Fruit fly (Drosophila melanogaster) whole organism, embryonic: ENCODE data around the gene Acp36DE.

ENCODE experiments used
- Antp ChIP-seq: fragments of 200-800 bp; sonication (Bioruptor generic); optimal IDR thresholded peaks from 3 replicates; lab custom pipeline; 2016; ENCODE audit warnings: missing biosample characterization, missing genetic modification characterization
- BEAF-32 ChIP-seq: fragments of 200-800 bp; sonication (Bioruptor generic); optimal IDR thresholded peaks from 3 replicates; lab custom pipeline; 2017; ENCODE audit warnings: missing biosample characterization, missing genetic modification characterization, mild to moderate bottlenecking, moderate library complexity, missing genetic modification reagents
- CG10979 ChIP-seq: fragments of 200-800 bp; sonication (Bioruptor generic); optimal IDR thresholded peaks from 2 replicates; lab custom pipeline; 2018; ENCODE audit warnings: missing biosample characterization, mild to moderate bottlenecking, missing genetic modification characterization, moderate library complexity
- CG11247 ChIP-seq: fragments of 200-800 bp; sonication (Bioruptor generic); IDR thresholded peaks from 2 replicates; pipeline ENCODE4 v1.3.6; 2022; ENCODE audit warnings: missing biosample characterization, missing genetic modification characterization
- CG11695 ChIP-seq: fragments of 200-800 bp; sonication (Bioruptor generic); IDR thresholded peaks from 3 replicates; pipeline ENCODE4 v1.3.6; 2022; ENCODE audit warnings: missing biosample characterization, missing genetic modification characterization
- CG13287 ChIP-seq: fragments of 200-800 bp; sonication (Bioruptor generic); IDR thresholded peaks from 2 replicates; pipeline ENCODE4 v1.3.6; 2022; ENCODE audit warnings: missing biosample characterization, missing genetic modification characterization; ENCODE audit not compliant: partially characterized antibody
- CG14860 ChIP-seq: fragments of 200-800 bp; sonication (Bioruptor generic); IDR thresholded peaks from 3 replicates; pipeline ENCODE4 v1.3.6; 2022; ENCODE audit warnings: missing biosample characterization, missing genetic modification characterization; ENCODE audit not compliant: partially characterized antibody
- CG17361 ChIP-seq: fragments of 200-800 bp; sonication (Bioruptor generic); IDR thresholded peaks from 3 replicates; pipeline ENCODE4 v1.3.6; 2022; ENCODE audit warnings: missing biosample characterization, missing genetic modification characterization
- CG18476 ChIP-seq: fragments of 200-800 bp; sonication (Bioruptor generic); optimal IDR thresholded peaks from 2 replicates; lab custom pipeline; 2016; ENCODE audit warnings: missing biosample characterization, mild to moderate bottlenecking, missing genetic modification characterization
- CG18619 ChIP-seq: fragments of 200-800 bp; sonication (Bioruptor generic); optimal IDR thresholded peaks from 3 replicates; lab custom pipeline; 2017; ENCODE audit warnings: missing biosample characterization, mild to moderate bottlenecking, missing genetic modification characterization
- CG2116 ChIP-seq: fragments of 200-800 bp; sonication (Bioruptor generic); optimal IDR thresholded peaks from 3 replicates; lab custom pipeline; 2018; ENCODE audit warnings: missing biosample characterization, mild to moderate bottlenecking, missing genetic modification characterization
- CG2712 ChIP-seq: fragments of 200-800 bp; optimal IDR thresholded peaks from 3 replicates; lab custom pipeline; 2019; ENCODE audit warnings: missing biosample characterization, mild to moderate bottlenecking, missing genetic modification characterization, moderate library complexity
- CG3163 ChIP-seq: fragments of 200-800 bp; sonication (Bioruptor generic); optimal IDR thresholded peaks from 3 replicates; lab custom pipeline; 2016; ENCODE audit warnings: missing biosample characterization, missing genetic modification characterization
- CG3407 ChIP-seq: fragments of 200-800 bp; sonication (Bioruptor generic); optimal IDR thresholded peaks from 2 replicates; lab custom pipeline; 2018; ENCODE audit warnings: missing biosample characterization, mild to moderate bottlenecking, missing genetic modification characterization
- CG3726 ChIP-seq: fragments of 200-800 bp; sonication (Bioruptor generic); IDR thresholded peaks from 3 replicates; pipeline ENCODE4, ENCODE4 v1.3.6; 2022; ENCODE audit warnings: missing biosample characterization, missing genetic modification characterization
- CG3838 ChIP-seq: fragments of 200-800 bp; sonication (Bioruptor generic); optimal IDR thresholded peaks from 3 replicates; lab custom pipeline; 2016; ENCODE audit warnings: missing biosample characterization, missing genetic modification characterization
- CG4282 ChIP-seq: fragments of 200-800 bp; sonication (Bioruptor generic); optimal IDR thresholded peaks from 2 replicates; lab custom pipeline; 2016; ENCODE audit warnings: missing biosample characterization, missing genetic modification characterization
- CG4424 ChIP-seq: fragments of 200-800 bp; sonication (Bioruptor generic); optimal IDR thresholded peaks from 3 replicates; lab custom pipeline; 2016; ENCODE audit warnings: missing biosample characterization, missing genetic modification characterization
- CG6683 ChIP-seq: fragments of 200-800 bp; sonication (Bioruptor generic); optimal IDR thresholded peaks from 2 replicates; lab custom pipeline; 2017; ENCODE audit warnings: missing biosample characterization, mild to moderate bottlenecking, missing genetic modification characterization, missing genetic modification reagents
- CG8765 ChIP-seq: fragments of 200-800 bp; sonication (Bioruptor generic); IDR thresholded peaks from 2 replicates; pipeline ENCODE4 v1.3.6; 2022; ENCODE audit warnings: missing biosample characterization, missing genetic modification characterization
- CG9727 ChIP-seq: fragments of 200-800 bp; sonication (Bioruptor generic); optimal IDR thresholded peaks from 3 replicates; lab custom pipeline; 2017; ENCODE audit warnings: missing biosample characterization, mild to moderate bottlenecking, missing genetic modification characterization
- CTCF ChIP-seq: fragments of 200-800 bp; sonication (Bioruptor generic); optimal IDR thresholded peaks from 2 replicates; lab custom pipeline; 2017; ENCODE audit warnings: missing biosample characterization, mild to moderate bottlenecking, missing genetic modification characterization, moderate library complexity
- D19A ChIP-seq: fragments of 200-800 bp; optimal IDR thresholded peaks from 3 replicates; lab custom pipeline; 2019; ENCODE audit warnings: missing biosample characterization, mild to moderate bottlenecking, missing genetic modification characterization, moderate library complexity
- Dref ChIP-seq: fragments of 200-800 bp; sonication (Bioruptor generic); IDR thresholded peaks from 2 replicates; pipeline ENCODE4 v1.3.6; 2022; ENCODE audit warnings: missing biosample characterization, missing genetic modification characterization
- Ets65A ChIP-seq: fragments of 200-800 bp; sonication (Bioruptor generic); peaks from one replicate; lab custom pipeline; 2016; ENCODE audit warnings: missing biosample characterization, missing genetic modification characterization
- Fer3 ChIP-seq: fragments of 200-800 bp; sonication (Bioruptor generic); optimal IDR thresholded peaks from 2 replicates; lab custom pipeline; 2018; ENCODE audit warnings: missing biosample characterization, mild to moderate bottlenecking, missing genetic modification characterization, moderate library complexity
- MESR4 ChIP-seq: fragments of 200-800 bp; sonication (Bioruptor generic); optimal IDR thresholded peaks from 2 replicates; lab custom pipeline; 2018; ENCODE audit warnings: missing biosample characterization, mild to moderate bottlenecking, missing genetic modification characterization, moderate library complexity
- Max ChIP-seq: fragments of 200-800 bp; sonication (Bioruptor generic); optimal IDR thresholded peaks from 2 replicates; lab custom pipeline; 2016; ENCODE audit warnings: missing biosample characterization, mild to moderate bottlenecking, missing genetic modification characterization
- Sox102F ChIP-seq: fragments of 200-800 bp; sonication (Bioruptor generic); optimal IDR thresholded peaks from 2 replicates; lab custom pipeline; 2018; ENCODE audit warnings: missing biosample characterization, mild to moderate bottlenecking, missing genetic modification characterization, moderate library complexity
- Spps ChIP-seq: fragments of 200-800 bp; sonication (Bioruptor generic); optimal IDR thresholded peaks from 2 replicates; lab custom pipeline; 2018; ENCODE audit warnings: missing biosample characterization, mild to moderate bottlenecking, missing genetic modification characterization
- Stat92E ChIP-seq, 3 experiments: fragments of >200 bp in 2 of 3; fragments of 200-800 bp in 1 of 3; sonication (Bioruptor generic) in 1 of 3; optimal IDR thresholded peaks; 2 replicates each; lab custom pipeline; 2017 to 2019; ENCODE audit warnings: missing biosample characterization in 3 of 3, missing genetic modification characterization in 3 of 3, mild to moderate bottlenecking in 1 of 3, moderate library complexity in 1 of 3
- Usf ChIP-seq: fragments of 200-800 bp; sonication (Bioruptor generic); optimal IDR thresholded peaks from 2 replicates; lab custom pipeline; 2017; ENCODE audit warnings: missing genotype, missing biosample characterization, missing genetic modification characterization
- Xrp1 ChIP-seq: fragments of 200-800 bp; sonication (Bioruptor generic); IDR thresholded peaks from 2 replicates; pipeline ENCODE4 v1.3.6; 2022; ENCODE audit warnings: missing biosample characterization, missing genetic modification characterization
- bab2 ChIP-seq: fragments of 200-800 bp; sonication (Bioruptor generic); optimal IDR thresholded peaks from 2 replicates; lab custom pipeline; 2016; ENCODE audit warnings: missing biosample characterization, missing genetic modification characterization
- br ChIP-seq: fragments of >200 bp; optimal IDR thresholded peaks from 2 replicates; lab custom pipeline; 2017
- bsh ChIP-seq, 2 experiments: fragments of 200-800 bp; sonication (Bioruptor generic); optimal IDR thresholded peaks; 2 replicates each; lab custom pipeline; 2017 to 2018; ENCODE audit warnings: mild to moderate bottlenecking in 2 of 2, missing biosample characterization in 2 of 2, missing genetic modification characterization in 2 of 2, moderate library complexity in 1 of 2
- chif ChIP-seq, 2 experiments: fragments of 200-800 bp; sonication (Bioruptor generic); optimal IDR thresholded peaks; 3 replicates each; lab custom pipeline; 2016; ENCODE audit warnings: missing biosample characterization in 2 of 2, missing genetic modification characterization in 2 of 2
- crol ChIP-seq: fragments of 200-800 bp; sonication (Bioruptor generic); IDR thresholded peaks from 2 replicates; pipeline ENCODE4 v1.3.6; 2022; ENCODE audit warnings: missing biosample characterization, missing genetic modification characterization
- crp ChIP-seq, 2 experiments: fragments of 200-800 bp; sonication (Bioruptor generic); optimal IDR thresholded peaks; 2 replicates in 1 of 2; 3 replicates in 1 of 2; lab custom pipeline; 2017; ENCODE audit warnings: missing biosample characterization in 2 of 2, missing genetic modification characterization in 2 of 2, mild to moderate bottlenecking in 1 of 2, moderate library complexity in 1 of 2
- dati ChIP-seq: fragments of 200-800 bp; sonication (Bioruptor generic); IDR thresholded peaks from 2 replicates; pipeline ENCODE4 v1.3.6; 2022; ENCODE audit warnings: missing biosample characterization, missing genetic modification characterization
- fd102C ChIP-seq: fragments of 200-800 bp; sonication (Bioruptor generic); optimal IDR thresholded peaks from 2 replicates; lab custom pipeline; 2018; ENCODE audit warnings: missing biosample characterization, mild to moderate bottlenecking, missing genetic modification characterization, moderate library complexity
- gcm ChIP-seq: fragments of 200-800 bp; sonication (Bioruptor generic); optimal IDR thresholded peaks from 2 replicates; lab custom pipeline; 2019; ENCODE audit warnings: missing biosample characterization, mild to moderate bottlenecking, missing genetic modification characterization, moderate library complexity
- gsb-n ChIP-seq: fragments of 200-800 bp; sonication (Bioruptor generic); optimal IDR thresholded peaks from 3 replicates; lab custom pipeline; 2018; ENCODE audit warnings: missing biosample characterization, mild to moderate bottlenecking, missing genetic modification characterization
- hb ChIP-seq: fragments of 200-800 bp; sonication (Bioruptor generic); IDR thresholded peaks from 3 replicates; pipeline ENCODE4 v1.3.6; 2022; ENCODE audit warnings: missing biosample characterization, missing genetic modification characterization; ENCODE audit not compliant: partially characterized antibody
- lola ChIP-seq, 3 experiments: fragments of >200 bp in 2 of 3; fragments of 200-800 bp in 1 of 3; sonication (Bioruptor generic) in 1 of 3; optimal IDR thresholded peaks; 2 replicates each; lab custom pipeline; 2017 to 2019; ENCODE audit warnings: missing biosample characterization in 3 of 3, missing genetic modification characterization in 3 of 3, mild to moderate bottlenecking in 1 of 3, moderate library complexity in 1 of 3
- nmo ChIP-seq: fragments of 200-800 bp; sonication (Bioruptor generic); optimal IDR thresholded peaks from 2 replicates; lab custom pipeline; 2018; ENCODE audit warnings: missing biosample characterization, mild to moderate bottlenecking, missing genetic modification characterization, moderate library complexity
- p53 ChIP-seq: fragments of 200-800 bp; sonication (Bioruptor generic); optimal IDR thresholded peaks from 2 replicates; lab custom pipeline; 2016; ENCODE audit warnings: missing biosample characterization, missing genetic modification characterization
- pzg ChIP-seq: fragments of 200-800 bp; sonication (Bioruptor generic); optimal IDR thresholded peaks from 3 replicates; lab custom pipeline; 2018; ENCODE audit warnings: missing biosample characterization, mild to moderate bottlenecking, missing genetic modification characterization, moderate library complexity
- shn ChIP-seq: fragments of 200-800 bp; sonication (Bioruptor generic); optimal IDR thresholded peaks from 3 replicates; lab custom pipeline; 2016; ENCODE audit warnings: missing biosample characterization, missing genetic modification characterization
- tio ChIP-seq: fragments of 200-800 bp; sonication (Bioruptor generic); optimal IDR thresholded peaks from 2 replicates; lab custom pipeline; 2017; ENCODE audit warnings: missing biosample characterization, missing genetic modification characterization, inconsistent platforms
- toy ChIP-seq: fragments of 200-800 bp; sonication (Bioruptor generic); IDR thresholded peaks from 2 replicates; pipeline ENCODE4 v1.3.6; 2022; ENCODE audit warnings: missing biosample characterization, missing genetic modification characterization

Acp36DE gene

dm6 chr2L:18333831-18334437, 24.9 kb downstream of the Acp36DE start (continued):
- TF ChIP-seq lola (GFP tag; optimal IDR thresholded peaks at IDR 0.05; lab: Kevin White, UChicago) (peak in 1 of 3 experiments; percentile 7), CG2116 (GFP tag; lab: Kevin White, UChicago) (no peak), CG4282 (no peak), gsb-n (tag; lab: Kevin White, UChicago) (no peak), pzg (GFP tag; lab: Kevin White, UChicago) (no peak), fd102C (GFP tag; lab: Kevin White, UChicago) (no peak), Stat92E (GFP tag; optimal IDR thresholded peaks at IDR 0.05; lab: Kevin White, UChicago) (peak in 1 of 3 experiments; percentile 28), CG9727 (GFP tag; lab: Kevin White, UChicago) (no peak), CG11695 (GFP tag; lab: Robert Waterston, UW) (no peak), CG18476 (GFP tag; lab: Kevin White, UChicago) (no peak), gcm (GFP tag; lab: Kevin White, UChicago) (no peak), tio (no peak), Antp (GFP tag; lab: Kevin White, UChicago) (no peak), CG13287 (GFP tag; lab: Robert Waterston, UW) (no peak), br (no peak), CG3163 (GFP tag; lab: Kevin White, UChicago) (no peak), Fer3 (tag; lab: Kevin White, UChicago) (no peak), Max (no peak), crp (GFP tag; optimal IDR thresholded peaks at IDR 0.05; lab: Kevin White, UChicago) (no peak), Spps (tag; lab: Kevin White, UChicago) (no peak), p53 (GFP tag; lab: Kevin White, UChicago) (no peak), shn (no peak), CG6683 (GFP tag; lab: Kevin White, UChicago) (no peak), bab2 (no peak), CG3407 (GFP tag; lab: Kevin White, UChicago) (no peak), MESR4 (GFP tag; lab: Kevin White, UChicago) (no peak), Xrp1 (GFP tag; lab: Robert Waterston, UW) (peak; percentile 42; the same call in 1 of the 2 replicates), CG2712 (tag; lab: Kevin White, UChicago) (peak; percentile 36), CG11247 (GFP tag; lab: Robert Waterston, UW) (no peak), Dref (GFP tag; lab: Robert Waterston, UW) (no peak), dati (GFP tag; lab: Robert Waterston, UW) (no peak), Ets65A (GFP tag; lab: Kevin White, UChicago) (no peak), chif (GFP tag; optimal IDR thresholded peaks at IDR 0.05; lab: Kevin White, UChicago) (no peak), CG17361 (GFP tag; lab: Robert Waterston, UW) (no peak), CG10979 (tag; lab: Kevin White, UChicago) (peak; percentile 31), toy (GFP tag; lab: Robert Waterston, UW) (no peak), hb (no peak), CG18619 (GFP tag; lab: Kevin White, UChicago) (no peak), nmo (GFP tag; lab: Kevin White, UChicago) (peak; percentile 10), Usf (GFP tag; lab: Kevin White, UChicago) (no peak), CG3726 (GFP tag; lab: Robert Waterston, UW) (no peak), Sox102F (GFP tag; lab: Kevin White, UChicago) (peak; percentile 3), D19A (tag; lab: Kevin White, UChicago) (peak; percentile 27), CG8765 (GFP tag; lab: Robert Waterston, UW) (no peak), CTCF (GFP tag; lab: Kevin White, UChicago) (no peak), CG14860 (no peak), CG4424 (GFP tag; lab: Kevin White, UChicago) (no peak), crol (no peak), BEAF-32 (GFP tag; lab: Kevin White, UChicago) (no peak), CG3838 (GFP tag; lab: Kevin White, UChicago) (no peak), bsh (GFP tag; optimal IDR thresholded peaks at IDR 0.05; lab: Kevin White, UChicago) (peak in 1 of 2 experiments; percentile 40)
